Fruit fly (Drosophila melanogaster) whole organism, embryonic: ENCODE data around the gene fred.

Source experiments
- Aef1 ChIP-seq: fragments of 200-800 bp; sonication (Bioruptor generic); IDR thresholded peaks from 3 replicates; pipeline ENCODE4 v1.3.6; 2022; ENCODE audit warnings: missing biosample characterization, missing genetic modification characterization
- Asciz ChIP-seq: fragments of 200-800 bp; sonication (Bioruptor generic); optimal IDR thresholded peaks from 2 replicates; lab custom pipeline; 2017; ENCODE audit warnings: missing biosample characterization, mild to moderate bottlenecking, missing genetic modification characterization, missing genetic modification reagents
- CG10209 ChIP-seq: fragments of 200-800 bp; sonication (Bioruptor generic); optimal IDR thresholded peaks from 3 replicates; lab custom pipeline; 2017; ENCODE audit warnings: missing biosample characterization, mild to moderate bottlenecking, missing genetic modification characterization, missing genetic modification reagents
- CG10462 ChIP-seq: fragments of 200-800 bp; sonication (Bioruptor generic); optimal IDR thresholded peaks from 2 replicates; lab custom pipeline; 2016; ENCODE audit warnings: missing biosample characterization, missing genetic modification characterization
- CG11093 ChIP-seq: fragments of 200-800 bp; sonication (Bioruptor generic); IDR thresholded peaks from 3 replicates; pipeline ENCODE4 v1.3.6; 2022; ENCODE audit warnings: missing biosample characterization, missing genetic modification characterization
- CG11560 ChIP-seq: fragments of 200-800 bp; sonication (Bioruptor generic); IDR thresholded peaks from 3 replicates; pipeline ENCODE4 v1.3.6; 2022; ENCODE audit warnings: missing biosample characterization, missing genetic modification characterization
- CG11696 ChIP-seq: fragments of 200-800 bp; sonication (Bioruptor generic); IDR thresholded peaks from 2 replicates; pipeline ENCODE4 v1.3.6; 2022; ENCODE audit warnings: missing biosample characterization, missing genetic modification characterization
- CG15269 ChIP-seq: fragments of 200-800 bp; sonication (Bioruptor generic); optimal IDR thresholded peaks from 2 replicates; lab custom pipeline; 2018; ENCODE audit warnings: missing biosample characterization, mild to moderate bottlenecking, missing genetic modification characterization, moderate library complexity
- CG15479 ChIP-seq: fragments of 200-800 bp; sonication (Bioruptor generic); optimal IDR thresholded peaks from 3 replicates; lab custom pipeline; 2019; ENCODE audit warnings: missing biosample characterization, mild to moderate bottlenecking, missing genetic modification characterization, moderate library complexity
- CG17328 ChIP-seq: fragments of 200-800 bp; sonication (Bioruptor generic); IDR thresholded peaks from 2 replicates; pipeline ENCODE4 v1.3.6; 2022; ENCODE audit warnings: missing biosample characterization, missing genetic modification characterization
- CG17385 ChIP-seq: fragments of 200-800 bp; sonication (Bioruptor generic); optimal IDR thresholded peaks from 3 replicates; lab custom pipeline; 2018; ENCODE audit warnings: missing biosample characterization, mild to moderate bottlenecking, missing genetic modification characterization
- CG18764 ChIP-seq: fragments of 200-800 bp; sonication (Bioruptor generic); optimal IDR thresholded peaks from 3 replicates; lab custom pipeline; 2016; ENCODE audit warnings: missing biosample characterization, missing genetic modification characterization
- CG2199 ChIP-seq: fragments of 200-800 bp; sonication (Bioruptor generic); IDR thresholded peaks from 3 replicates; pipeline ENCODE4 v1.3.6; 2022; ENCODE audit warnings: missing biosample characterization, missing genetic modification characterization
- CG32767 ChIP-seq: fragments of 200-800 bp; sonication (Bioruptor generic); IDR thresholded peaks from 2 replicates; pipeline ENCODE4 v1.3.6; 2022; ENCODE audit warnings: missing biosample characterization, missing genetic modification characterization
- CG43689 ChIP-seq: fragments of 200-800 bp; sonication (Bioruptor generic); IDR thresholded peaks from 2 replicates; pipeline ENCODE4 v1.3.6; 2022; ENCODE audit warnings: missing biosample characterization, missing genetic modification characterization
- CG6175 ChIP-seq: fragments of 200-800 bp; sonication (Bioruptor generic); IDR thresholded peaks from 3 replicates; pipeline ENCODE4 v1.3.6; 2022; ENCODE audit warnings: missing biosample characterization, missing genetic modification characterization
- CG8290 ChIP-seq, 3 experiments: fragments of 200-800 bp; sonication (Bioruptor generic); optimal IDR thresholded peaks; 2 replicates each; lab custom pipeline; 2016 to 2019; ENCODE audit warnings: missing biosample characterization in 3 of 3, missing genetic modification characterization in 3 of 3, mild to moderate bottlenecking in 2 of 3, moderate library complexity in 1 of 3
- CG8924 ChIP-seq: fragments of 200-800 bp; optimal IDR thresholded peaks from 3 replicates; lab custom pipeline; 2019; ENCODE audit warnings: missing biosample characterization, mild to moderate bottlenecking, missing genetic modification characterization, moderate library complexity
- CG8944 ChIP-seq: fragments of 200-800 bp; sonication (Bioruptor generic); optimal IDR thresholded peaks from 3 replicates; lab custom pipeline; 2016; ENCODE audit warnings: missing biosample characterization, missing genetic modification characterization
- D ChIP-seq, 2 experiments: fragments of 200-800 bp in 1 of 2; fragments of >200 bp in 1 of 2; sonication (Bioruptor generic) in 1 of 2; optimal IDR thresholded peaks; 2 replicates in 1 of 2; 3 replicates in 1 of 2; lab custom pipeline; 2017; ENCODE audit warnings: mild to moderate bottlenecking in 1 of 2, missing biosample characterization in 1 of 2, missing genetic modification characterization in 1 of 2, missing genetic modification reagents in 1 of 2
- Dad ChIP-seq: fragments of 200-800 bp; sonication (Bioruptor generic); optimal IDR thresholded peaks from 3 replicates; lab custom pipeline; 2016; ENCODE audit warnings: missing biosample characterization, missing genetic modification characterization
- E2f1 ChIP-seq: fragments of 200-800 bp; sonication (Bioruptor generic); IDR thresholded peaks from 2 replicates; pipeline ENCODE4 v1.3.6; 2022; ENCODE audit warnings: missing biosample characterization, missing genetic modification characterization
- ERR ChIP-seq: fragments of 200-800 bp; sonication (Bioruptor generic); optimal IDR thresholded peaks from 2 replicates; lab custom pipeline; 2016; ENCODE audit warnings: missing biosample characterization, missing genetic modification characterization
- Fer2 ChIP-seq: fragments of 200-800 bp; sonication (Bioruptor generic); optimal IDR thresholded peaks from 2 replicates; lab custom pipeline; 2018; ENCODE audit warnings: missing biosample characterization, mild to moderate bottlenecking, missing genetic modification characterization, moderate library complexity
- H2.0 ChIP-seq: fragments of 200-800 bp; sonication (Bioruptor generic); IDR thresholded peaks from 2 replicates; pipeline ENCODE4 v1.3.6; 2022; ENCODE audit warnings: missing biosample characterization, missing genetic modification characterization
- Hmr ChIP-seq: fragments of 200-800 bp; sonication (Bioruptor generic); optimal IDR thresholded peaks from 3 replicates; lab custom pipeline; 2017; ENCODE audit warnings: mild to moderate bottlenecking, missing biosample characterization, missing genetic modification reagents, missing genetic modification characterization
- Hr51 ChIP-seq, 2 experiments: fragments of 200-800 bp; sonication (Bioruptor generic); optimal IDR thresholded peaks; 2 replicates in 1 of 2; 3 replicates in 1 of 2; lab custom pipeline; 2016 to 2018; ENCODE audit warnings: missing biosample characterization in 2 of 2, missing genetic modification characterization in 2 of 2, mild to moderate bottlenecking in 1 of 2, moderate library complexity in 1 of 2
- Lim3 ChIP-seq: fragments of 200-800 bp; sonication (Bioruptor generic); IDR thresholded peaks from 2 replicates; pipeline ENCODE4 v1.3.6; 2022; ENCODE audit warnings: missing biosample characterization, missing genetic modification characterization
- Ptx1 ChIP-seq: fragments of 200-800 bp; sonication (Bioruptor generic); IDR thresholded peaks from 2 replicates; pipeline ENCODE4 v1.3.6; 2022; ENCODE audit warnings: missing biosample characterization, missing genetic modification characterization
- Six4 ChIP-seq: fragments of 200-800 bp; sonication (Bioruptor generic); optimal IDR thresholded peaks from 2 replicates; lab custom pipeline; 2016; ENCODE audit warnings: missing biosample characterization, missing genetic modification characterization
- Sox102F ChIP-seq: fragments of 200-800 bp; sonication (Bioruptor generic); optimal IDR thresholded peaks from 2 replicates; lab custom pipeline; 2018; ENCODE audit warnings: missing biosample characterization, mild to moderate bottlenecking, missing genetic modification characterization, moderate library complexity
- Ssrp ChIP-seq: fragments of 200-800 bp; sonication (Bioruptor generic); optimal IDR thresholded peaks from 2 replicates; lab custom pipeline; 2018; ENCODE audit warnings: missing biosample characterization, mild to moderate bottlenecking, missing genetic modification characterization, moderate library complexity
- Xrp1 ChIP-seq: fragments of 200-800 bp; sonication (Bioruptor generic); IDR thresholded peaks from 2 replicates; pipeline ENCODE4 v1.3.6; 2022; ENCODE audit warnings: missing biosample characterization, missing genetic modification characterization
- ara ChIP-seq: fragments of 200-800 bp; sonication (Bioruptor generic); IDR thresholded peaks from 2 replicates; pipeline ENCODE4 v1.3.6; 2022; ENCODE audit warnings: missing biosample characterization, missing genetic modification characterization
- br ChIP-seq: fragments of >200 bp; optimal IDR thresholded peaks from 2 replicates; lab custom pipeline; 2017
- dimm ChIP-seq: fragments of 200-800 bp; sonication (Bioruptor generic); IDR thresholded peaks from 2 replicates; pipeline ENCODE4 v1.3.6; 2022; ENCODE audit warnings: missing biosample characterization, missing genetic modification characterization
- dmrt11E ChIP-seq: fragments of 200-800 bp; sonication (Bioruptor generic); optimal IDR thresholded peaks from 3 replicates; lab custom pipeline; 2018; ENCODE audit warnings: missing biosample characterization, mild to moderate bottlenecking, missing genetic modification characterization, moderate library complexity
- dpn ChIP-seq, 2 experiments: fragments of 200-800 bp; sonication (Bioruptor generic); optimal IDR thresholded peaks; 3 replicates each; lab custom pipeline; 2016; ENCODE audit warnings: missing biosample characterization in 2 of 2, missing genetic modification characterization in 2 of 2
- fd64A ChIP-seq: fragments of 200-800 bp; sonication (Bioruptor generic); optimal IDR thresholded peaks from 3 replicates; lab custom pipeline; 2018; ENCODE audit warnings: missing biosample characterization, mild to moderate bottlenecking, missing genetic modification characterization
- gsb ChIP-seq: fragments of 200-800 bp; sonication (Bioruptor generic); IDR thresholded peaks from 2 replicates; pipeline ENCODE4 v1.3.6; 2022; ENCODE audit warnings: missing biosample characterization, missing genetic modification characterization
- hbn ChIP-seq: fragments of 200-800 bp; sonication (Bioruptor generic); IDR thresholded peaks from 2 replicates; pipeline ENCODE4 v1.3.6; 2022; ENCODE audit warnings: missing biosample characterization, missing genetic modification characterization; ENCODE audit not compliant: partially characterized antibody
- her ChIP-seq: fragments of 200-800 bp; sonication (Bioruptor generic); optimal IDR thresholded peaks from 2 replicates; lab custom pipeline; 2016; ENCODE audit warnings: missing biosample characterization, missing genetic modification characterization
- hkb ChIP-seq, 2 experiments: fragments of 200-800 bp in 1 of 2; fragments of >200 bp in 1 of 2; sonication (Bioruptor generic) in 1 of 2; IDR thresholded peaks in 1 of 2; optimal IDR thresholded peaks in 1 of 2; 2 replicates each; pipeline versions ENCODE4 v1.3.6 to Lab custom; 2017 to 2022; ENCODE audit warnings: missing biosample characterization in 1 of 2, missing genetic modification characterization in 1 of 2
- lilli ChIP-seq: fragments of 200-800 bp; sonication (Bioruptor generic); optimal IDR thresholded peaks from 3 replicates; lab custom pipeline; 2016; ENCODE audit warnings: missing biosample characterization, missing genetic modification characterization
- seq ChIP-seq: fragments of 200-800 bp; sonication (Bioruptor generic); IDR thresholded peaks from 2 replicates; pipeline ENCODE4 v1.3.6; 2022; ENCODE audit warnings: missing biosample characterization, missing genetic modification characterization
- shn ChIP-seq: fragments of 200-800 bp; sonication (Bioruptor generic); optimal IDR thresholded peaks from 3 replicates; lab custom pipeline; 2016; ENCODE audit warnings: missing biosample characterization, missing genetic modification characterization
- sima ChIP-seq: fragments of 200-800 bp; sonication (Bioruptor generic); optimal IDR thresholded peaks from 2 replicates; lab custom pipeline; 2016; ENCODE audit warnings: missing biosample characterization, missing genetic modification characterization
- sisA ChIP-seq: fragments of 200-800 bp; sonication (Bioruptor generic); IDR thresholded peaks from 2 replicates; pipeline ENCODE4 v1.3.6; 2022; ENCODE audit warnings: missing biosample characterization, missing genetic modification characterization
- sr ChIP-seq: fragments of 200-800 bp; sonication (Bioruptor generic); IDR thresholded peaks from 3 replicates; pipeline ENCODE4 v1.3.6; 2022; ENCODE audit warnings: missing biosample characterization, missing genetic modification characterization
- stwl ChIP-seq: fragments of 200-800 bp; sonication (Bioruptor generic); optimal IDR thresholded peaks from 3 replicates; lab custom pipeline; 2018; ENCODE audit warnings: missing biosample characterization, mild to moderate bottlenecking, missing genetic modification characterization, moderate library complexity
- trh ChIP-seq: fragments of 200-800 bp; sonication (Bioruptor generic); optimal IDR thresholded peaks from 2 replicates; lab custom pipeline; 2016; ENCODE audit warnings: missing biosample characterization, missing genetic modification characterization

Gene fred

DNA sequence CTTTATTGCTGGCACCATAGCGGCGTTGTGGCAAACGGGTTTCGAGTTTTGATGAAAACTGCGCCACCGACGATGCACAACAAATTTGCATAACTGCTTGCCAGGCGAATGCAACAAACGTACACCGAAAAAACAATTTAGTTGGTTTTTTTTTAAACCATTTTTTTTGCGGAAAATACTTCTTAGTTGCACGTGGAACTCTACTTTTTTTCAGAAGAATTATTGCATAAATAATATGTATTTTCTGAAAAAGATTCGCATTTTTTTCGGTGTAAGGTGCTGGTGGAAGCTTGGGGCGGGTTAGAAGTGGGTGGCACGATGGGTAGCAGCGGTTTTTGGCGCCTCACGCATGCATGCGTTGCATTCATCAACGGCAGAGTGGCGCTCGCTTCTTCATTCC, 110.3 kb downstream of the fred start (continued):
- peak; percentile 21; the same call in 1 of the 2 replicates for TF ChIP-seq Xrp1 (GFP tag; lab: Robert Waterston, UW)
- TF ChIP-seq Ptx1 (GFP tag; lab: Robert Waterston, UW) = peak; percentile 39; the same call in 1 of the 2 replicates
- peak in 1 of 2 experiments; percentile 23 for TF ChIP-seq Hr51 (GFP tag; optimal IDR thresholded peaks at IDR 0.05; lab: Kevin White, UChicago)
- TF ChIP-seq Aef1 (GFP tag; lab: Robert Waterston, UW) = no peak
- no peak for TF ChIP-seq Hmr (GFP tag; lab: Kevin White, UChicago)
- no peak for TF ChIP-seq lilli
- TF ChIP-seq CG18764 (GFP tag; lab: Kevin White, UChicago) = no peak
- TF ChIP-seq CG11093 (GFP tag; lab: Robert Waterston, UW) = no peak
- TF ChIP-seq Fer2 (tag; lab: Kevin White, UChicago) = no peak
- TF ChIP-seq CG17328 (GFP tag; lab: Robert Waterston, UW) = no peak
- no peak for TF ChIP-seq Ssrp (tag; lab: Kevin White, UChicago)
- TF ChIP-seq dimm (GFP tag; lab: Robert Waterston, UW) = no peak
- no peak for TF ChIP-seq CG2199 (GFP tag; lab: Robert Waterston, UW)
- no peak for TF ChIP-seq sr (GFP tag; lab: Robert Waterston, UW)
- no peak for TF ChIP-seq CG17385 (GFP tag; lab: Kevin White, UChicago)
- no peak for TF ChIP-seq CG43689 (GFP tag; lab: Robert Waterston, UW)
- no peak for TF ChIP-seq trh
- TF ChIP-seq CG32767 = no peak
- no peak for TF ChIP-seq CG10209 (GFP tag; lab: Kevin White, UChicago)
- no peak for TF ChIP-seq CG11560 (tag; lab: Robert Waterston, UW)
- TF ChIP-seq Asciz (GFP tag; lab: Kevin White, UChicago) = no peak
- TF ChIP-seq dmrt11E = no peak
- TF ChIP-seq CG8944 = no peak
- no peak for TF ChIP-seq CG15269 (tag; lab: Kevin White, UChicago)
- peak; percentile 15; the same call in 1 of the 2 replicates for TF ChIP-seq sisA
- no peak for TF ChIP-seq hkb (optimal IDR thresholded peaks at IDR 0.05; lab: Kevin White, UChicago)
- TF ChIP-seq hkb (GFP tag; IDR thresholded peaks at IDR 0.05; lab: Robert Waterston, UW) = 0 out of 2 replicates have a peak, but pooled peaks have one; percentile 32
- TF ChIP-seq ara (GFP tag; lab: Robert Waterston, UW) = peak; percentile 9; the same call in 1 of the 2 replicates
- no peak for TF ChIP-seq her (GFP tag; lab: Kevin White, UChicago)
- no peak for TF ChIP-seq D (optimal IDR thresholded peaks at IDR 0.05; lab: Kevin White, UChicago)
- TF ChIP-seq D (GFP tag; optimal IDR thresholded peaks at IDR 0.05; lab: Kevin White, UChicago) = no peak
- TF ChIP-seq CG11696 (GFP tag; lab: Robert Waterston, UW) = no peak
- TF ChIP-seq Six4 (GFP tag; lab: Kevin White, UChicago) = no peak
- no peak for TF ChIP-seq Dad (GFP tag; lab: Kevin White, UChicago)
- TF ChIP-seq CG10462 (GFP tag; lab: Kevin White, UChicago) = no peak
- no peak for TF ChIP-seq hbn (GFP tag; lab: Robert Waterston, UW)
- TF ChIP-seq Sox102F (GFP tag; lab: Kevin White, UChicago) = peak; percentile 66
- 0 out of 2 replicates have a peak, but pooled peaks have one; percentile 31 for TF ChIP-seq seq (GFP tag; lab: Robert Waterston, UW)
- no peak for TF ChIP-seq CG6175 (GFP tag; lab: Robert Waterston, UW)
- TF ChIP-seq Lim3 (GFP tag; lab: Robert Waterston, UW) = no peak
- TF ChIP-seq sima (GFP tag; lab: Kevin White, UChicago) = no peak
- TF ChIP-seq H2.0 = 0 out of 2 replicates have a peak, but pooled peaks have one; percentile 3
- TF ChIP-seq shn (GFP tag; lab: Kevin White, UChicago) = no peak
- no peak for TF ChIP-seq stwl (tag; lab: Kevin White, UChicago)
- no peak for TF ChIP-seq dpn (GFP tag; optimal IDR thresholded peaks at IDR 0.05; lab: Kevin White, UChicago)
- no peak for TF ChIP-seq fd64A (GFP tag; lab: Kevin White, UChicago)
- TF ChIP-seq gsb (GFP tag; lab: Robert Waterston, UW) = no peak
- no peak for TF ChIP-seq CG8924 (tag; lab: Kevin White, UChicago)
- no peak for TF ChIP-seq ERR (GFP tag; lab: Kevin White, UChicago)
- no peak for TF ChIP-seq E2f1 (GFP tag; lab: Robert Waterston, UW)
- no peak for TF ChIP-seq CG8290 (GFP tag; optimal IDR thresholded peaks at IDR 0.05; lab: Kevin White, UChicago)
- TF ChIP-seq CG8290 (tag; optimal IDR thresholded peaks at IDR 0.05; lab: Kevin White, UChicago) = no peak
- TF ChIP-seq br = no peak
- TF ChIP-seq CG15479 (GFP tag; lab: Kevin White, UChicago) = no peak
